Fruit fly (Drosophila melanogaster) whole organism, prepupa: ENCODE data around the gene PIG-K.
A peak's percentile ranks its signal among the peaks of the same experiment; 100 is the strongest.

Experiments
- Blimp-1 ChIP-seq: fragments of 200-800 bp; sonication (Bioruptor generic); optimal IDR thresholded peaks from 3 replicates; lab custom pipeline; 2017; ENCODE audit warnings: missing biosample characterization, missing genetic modification characterization, mild to moderate bottlenecking, moderate library complexity, missing genetic modification reagents
- CG10669 ChIP-seq: fragments of 200-800 bp; sonication (Bioruptor generic); optimal IDR thresholded peaks from 3 replicates; lab custom pipeline; 2018; ENCODE audit warnings: missing biosample characterization, mild to moderate bottlenecking, missing genetic modification characterization, moderate library complexity
- CG11294 ChIP-seq: fragments of 200-800 bp; sonication (Bioruptor generic); IDR thresholded peaks from 2 replicates; pipeline ENCODE4 v1.3.6; 2022; ENCODE audit warnings: missing biosample characterization, missing genetic modification characterization
- CG11762 ChIP-seq: fragments of 200-800 bp; sonication (Bioruptor generic); optimal IDR thresholded peaks from 3 replicates; lab custom pipeline; 2016; ENCODE audit warnings: missing biosample characterization, missing genetic modification characterization; ENCODE audit not compliant: insufficient read depth
- CG11902 ChIP-seq: fragments of 200-800 bp; sonication (Bioruptor generic); optimal IDR thresholded peaks from 3 replicates; lab custom pipeline; 2016; ENCODE audit warnings: missing biosample characterization, missing genetic modification characterization
- CG15336 ChIP-seq: fragments of 200-800 bp; sonication (Bioruptor generic); IDR thresholded peaks from 2 replicates; pipeline ENCODE4 v1.3.6; 2022; ENCODE audit warnings: missing biosample characterization, missing genetic modification characterization
- CG1621 ChIP-seq: fragments of 200-800 bp; sonication (Bioruptor generic); optimal IDR thresholded peaks from 3 replicates; lab custom pipeline; 2018; ENCODE audit warnings: missing biosample characterization, mild to moderate bottlenecking, missing genetic modification characterization
- CG16779 ChIP-seq: fragments of 200-800 bp; sonication (Bioruptor generic); optimal IDR thresholded peaks from 3 replicates; lab custom pipeline; 2017; ENCODE audit warnings: missing biosample characterization, mild to moderate bottlenecking, missing genetic modification characterization
- CG3032 ChIP-seq: fragments of 200-800 bp; optimal IDR thresholded peaks from 2 replicates; lab custom pipeline; 2019; ENCODE audit warnings: missing biosample characterization, mild to moderate bottlenecking, missing genetic modification characterization, moderate library complexity
- CG31627 ChIP-seq: fragments of 200-800 bp; sonication (Bioruptor generic); optimal IDR thresholded peaks from 3 replicates; lab custom pipeline; 2016; ENCODE audit warnings: missing biosample characterization, missing genetic modification characterization
- CG32006 ChIP-seq: fragments of 200-800 bp; sonication (Bioruptor generic); optimal IDR thresholded peaks from 3 replicates; lab custom pipeline; 2017; ENCODE audit warnings: missing biosample characterization, mild to moderate bottlenecking, missing genetic modification characterization
- CG34406 ChIP-seq: fragments of 200-800 bp; sonication (Bioruptor generic); optimal IDR thresholded peaks from 3 replicates; lab custom pipeline; 2016; ENCODE audit warnings: missing biosample characterization, missing genetic modification characterization
- CG6163 ChIP-seq: fragments of 200-800 bp; sonication (Bioruptor generic); IDR thresholded peaks from 3 replicates; pipeline ENCODE4 v1.3.6; 2022; ENCODE audit warnings: missing biosample characterization, missing genetic modification characterization
- CG6276 ChIP-seq: fragments of 200-800 bp; sonication (Bioruptor generic); optimal IDR thresholded peaks from 2 replicates; lab custom pipeline; 2017; ENCODE audit warnings: missing biosample characterization, mild to moderate bottlenecking, missing genetic modification characterization
- CG6792 ChIP-seq: fragments of 200-800 bp; sonication (Bioruptor generic); optimal IDR thresholded peaks from 3 replicates; lab custom pipeline; 2016; ENCODE audit warnings: missing biosample characterization, missing genetic modification characterization
- CG6808 ChIP-seq: fragments of 200-800 bp; sonication (Bioruptor generic); optimal IDR thresholded peaks from 3 replicates; lab custom pipeline; 2017; ENCODE audit warnings: missing biosample characterization, missing genetic modification characterization, mild to moderate bottlenecking, moderate library complexity, missing genetic modification reagents
- CG6854 ChIP-seq: fragments of 200-800 bp; sonication (Bioruptor generic); optimal IDR thresholded peaks from 2 replicates; lab custom pipeline; 2017; ENCODE audit warnings: missing biosample characterization, mild to moderate bottlenecking, missing genetic modification characterization
- CG7368 ChIP-seq: fragments of 200-800 bp; sonication (Bioruptor generic); optimal IDR thresholded peaks from 3 replicates; lab custom pipeline; 2016; ENCODE audit warnings: missing biosample characterization, missing genetic modification characterization
- CG9139 ChIP-seq: fragments of 200-800 bp; sonication (Bioruptor generic); optimal IDR thresholded peaks from 3 replicates; lab custom pipeline; 2017; ENCODE audit warnings: missing biosample characterization, mild to moderate bottlenecking, missing genetic modification characterization
- Eip78C ChIP-seq: fragments of 200-800 bp; sonication (Bioruptor generic); peaks from one replicate; lab custom pipeline; 2016; ENCODE audit warnings: missing biosample characterization, missing genetic modification characterization
- Eip93F ChIP-seq: fragments of 200-800 bp; sonication (Bioruptor generic); optimal IDR thresholded peaks from 2 replicates; lab custom pipeline; 2016; ENCODE audit warnings: missing biosample characterization, mild to moderate bottlenecking, missing genetic modification characterization
- Ets21C ChIP-seq: fragments of 200-800 bp; sonication (Bioruptor generic); optimal IDR thresholded peaks from 3 replicates; lab custom pipeline; 2016; ENCODE audit warnings: missing biosample characterization, missing genetic modification characterization
- Ets96B ChIP-seq: fragments of 200-800 bp; optimal IDR thresholded peaks from 2 replicates; lab custom pipeline; 2019; ENCODE audit warnings: missing biosample characterization, mild to moderate bottlenecking, missing genetic modification characterization, moderate library complexity
- Hr38 ChIP-seq: sonication (Bioruptor generic); optimal IDR thresholded peaks from 2 replicates; lab custom pipeline; 2016; ENCODE audit warnings: missing biosample characterization, missing genetic modification characterization
- Hr39 ChIP-seq: fragments of 200-800 bp; sonication (Bioruptor generic); optimal IDR thresholded peaks from 2 replicates; lab custom pipeline; 2016; ENCODE audit warnings: missing biosample characterization, missing genetic modification characterization
- Hr4 ChIP-seq: fragments of 200-800 bp; sonication (Bioruptor generic); optimal IDR thresholded peaks from 3 replicates; lab custom pipeline; 2016; ENCODE audit warnings: missing biosample characterization, missing genetic modification characterization
- Met ChIP-seq: fragments of 200-800 bp; sonication (Bioruptor generic); optimal IDR thresholded peaks from 3 replicates; lab custom pipeline; 2016; ENCODE audit warnings: missing biosample characterization, missing genetic modification characterization
- Smox ChIP-seq: fragments of 200-800 bp; sonication (Bioruptor generic); optimal IDR thresholded peaks from 3 replicates; lab custom pipeline; 2016; ENCODE audit warnings: missing biosample characterization, missing genetic modification characterization
- Sox102F ChIP-seq: fragments of 200-800 bp; sonication (Bioruptor generic); optimal IDR thresholded peaks from 2 replicates; lab custom pipeline; 2016; ENCODE audit warnings: missing biosample characterization, mild to moderate bottlenecking, missing genetic modification characterization
- Sox14 ChIP-seq: fragments of 200-800 bp; sonication (Bioruptor generic); optimal IDR thresholded peaks from 3 replicates; lab custom pipeline; 2016; ENCODE audit warnings: missing biosample characterization, missing genetic modification characterization
- Sox15 ChIP-seq: fragments of 200-800 bp; sonication (Bioruptor generic); optimal IDR thresholded peaks from 3 replicates; lab custom pipeline; 2016; ENCODE audit warnings: missing biosample characterization, missing genetic modification characterization
- achi ChIP-seq: fragments of 200-800 bp; sonication (Bioruptor generic); optimal IDR thresholded peaks from 3 replicates; lab custom pipeline; 2016; ENCODE audit warnings: missing biosample characterization, missing genetic modification characterization
- acj6 ChIP-seq: fragments of 200-800 bp; sonication (Bioruptor generic); optimal IDR thresholded peaks from 3 replicates; lab custom pipeline; 2016; ENCODE audit warnings: missing biosample characterization, missing genetic modification characterization
- dsx ChIP-seq: fragments of 200-800 bp; optimal IDR thresholded peaks from 3 replicates; lab custom pipeline; 2019; ENCODE audit warnings: missing biosample characterization, mild to moderate bottlenecking, missing genetic modification characterization, moderate library complexity; ENCODE audit not compliant: poor library complexity, severe bottlenecking
- eg ChIP-seq: fragments of 200-800 bp; sonication (Bioruptor generic); IDR thresholded peaks from 3 replicates; pipeline ENCODE4 v1.3.6; 2022; ENCODE audit warnings: missing biosample characterization, missing genetic modification characterization
- esn ChIP-seq: fragments of 200-800 bp; sonication (Bioruptor generic); optimal IDR thresholded peaks from 2 replicates; lab custom pipeline; 2016; ENCODE audit warnings: missing biosample characterization, mild to moderate bottlenecking, missing genetic modification characterization, moderate library complexity
- fd85E ChIP-seq: fragments of 200-800 bp; sonication (Bioruptor generic); optimal IDR thresholded peaks from 3 replicates; lab custom pipeline; 2016; ENCODE audit warnings: missing biosample characterization, missing genetic modification characterization
- fkh ChIP-seq: fragments of 200-800 bp; sonication (Bioruptor generic); optimal IDR thresholded peaks from 3 replicates; lab custom pipeline; 2017; ENCODE audit warnings: missing biosample characterization, mild to moderate bottlenecking, missing genetic modification characterization, moderate library complexity
- lz ChIP-seq: fragments of 200-800 bp; sonication (Bioruptor generic); optimal IDR thresholded peaks from 3 replicates; lab custom pipeline; 2016; ENCODE audit warnings: missing biosample characterization, missing genetic modification characterization
- net ChIP-seq: fragments of 200-800 bp; sonication (Bioruptor generic); optimal IDR thresholded peaks from 3 replicates; lab custom pipeline; 2016; ENCODE audit warnings: missing biosample characterization, missing genetic modification characterization
- pdm3 ChIP-seq: fragments of 200-800 bp; sonication (Bioruptor generic); optimal IDR thresholded peaks from 3 replicates; lab custom pipeline; 2016; ENCODE audit warnings: missing biosample characterization, missing genetic modification characterization
- ss ChIP-seq, 2 experiments: fragments of 200-800 bp; sonication (Bioruptor generic); optimal IDR thresholded peaks; 2 replicates in 1 of 2; 3 replicates in 1 of 2; lab custom pipeline; 2017 to 2018; ENCODE audit warnings: mild to moderate bottlenecking in 2 of 2, missing biosample characterization in 2 of 2, missing genetic modification characterization in 2 of 2, moderate library complexity in 1 of 2
- topi ChIP-seq: fragments of 200-800 bp; sonication (Bioruptor generic); optimal IDR thresholded peaks from 3 replicates; lab custom pipeline; 2016; ENCODE audit warnings: missing biosample characterization, missing genetic modification characterization

The PIG-K gene

dm6 chrX:1968581-1969258 is 40.4 kb downstream of the PIG-K start (continued):
- peak; percentile 73 for TF ChIP-seq Sox14 (GFP tag; lab: Kevin White, UChicago)
- TF ChIP-seq Ets21C, result no peak
- peak; percentile 73 for TF ChIP-seq CG16779 (tag; lab: Kevin White, UChicago)
- peak; percentile 40 for TF ChIP-seq lz (GFP tag; lab: Kevin White, UChicago)
- TF ChIP-seq Hr39 (GFP tag; lab: Kevin White, UChicago), result peak; percentile 24
- peak; percentile 93 for TF ChIP-seq CG15336 (GFP tag; lab: Robert Waterston, UW)
- no peak for TF ChIP-seq Sox102F (GFP tag; lab: Kevin White, UChicago)
- TF ChIP-seq Blimp-1 (GFP tag; lab: Kevin White, UChicago), result no peak
- TF ChIP-seq CG3032 (tag; lab: Kevin White, UChicago), result peak; percentile 76
- TF ChIP-seq esn (GFP tag; lab: Kevin White, UChicago), result peak; percentile 27
- TF ChIP-seq Sox15 (GFP tag; lab: Kevin White, UChicago), result peak; percentile 56
- peak; percentile 69 for TF ChIP-seq Ets96B (tag; lab: Kevin White, UChicago)
- TF ChIP-seq CG6808 (GFP tag; lab: Kevin White, UChicago), result peak; percentile 69
- peak; percentile 6 for TF ChIP-seq fkh (GFP tag; lab: Kevin White, UChicago)
- peak; percentile 52 for TF ChIP-seq CG9139
- no peak for TF ChIP-seq Hr38 (GFP tag; lab: Kevin White, UChicago)
- TF ChIP-seq CG6276 (GFP tag; lab: Kevin White, UChicago), result peak; percentile 91
- TF ChIP-seq CG11762 (GFP tag; lab: Kevin White, UChicago), result peak; percentile 65
- no peak for TF ChIP-seq CG6854 (GFP tag; lab: Kevin White, UChicago)
- TF ChIP-seq Smox (GFP tag; lab: Kevin White, UChicago), result no peak
- TF ChIP-seq CG32006, result peak; percentile 93
- TF ChIP-seq pdm3 (GFP tag; lab: Kevin White, UChicago), result peak; percentile 88
- TF ChIP-seq CG7368 (GFP tag; lab: Kevin White, UChicago), result peak; percentile 85
- no peak for TF ChIP-seq Eip93F (GFP tag; lab: Kevin White, UChicago)
- TF ChIP-seq dsx, result peak; percentile 45
- peak; percentile 69 for TF ChIP-seq CG11902
- peak; percentile 80 for TF ChIP-seq net (GFP tag; lab: Kevin White, UChicago)
- peak; percentile 90 for TF ChIP-seq Hr4 (GFP tag; lab: Kevin White, UChicago)
- TF ChIP-seq CG34406, result peak; percentile 67

- no peak for TF ChIP-seq CG6163
- TF ChIP-seq Eip78C (GFP tag; lab: Kevin White, UChicago), result peak; percentile 21
Measured at dm6 chrX:1968152-1968551, 41.0 kb downstream of the PIG-K start.

- TF ChIP-seq esn (GFP tag; lab: Kevin White, UChicago), result peak; percentile 0
- no peak for TF ChIP-seq CG6854 (GFP tag; lab: Kevin White, UChicago)
- no peak for TF ChIP-seq CG3032 (tag; lab: Kevin White, UChicago)
- TF ChIP-seq Hr4 (GFP tag; lab: Kevin White, UChicago), result peak; percentile 67
- TF ChIP-seq CG11762 (GFP tag; lab: Kevin White, UChicago), result no peak
- peak; percentile 44; the same call in 1 of the 2 replicates for TF ChIP-seq CG11294 (GFP tag; lab: Robert Waterston, UW)
- TF ChIP-seq CG1621 (tag; lab: Kevin White, UChicago), result no peak
- no peak for TF ChIP-seq dsx
- peak; percentile 13 for TF ChIP-seq topi (GFP tag; lab: Kevin White, UChicago)
- no peak for TF ChIP-seq lz (GFP tag; lab: Kevin White, UChicago)
- TF ChIP-seq CG6792 (GFP tag; lab: Kevin White, UChicago), result peak; percentile 11
- no peak for TF ChIP-seq Sox15 (GFP tag; lab: Kevin White, UChicago)
- peak; percentile 26 for TF ChIP-seq CG11902
- no peak for TF ChIP-seq CG9139
- 0 out of 3 replicates have a peak, but pooled peaks have one; percentile 27 for TF ChIP-seq CG6163
- no peak for TF ChIP-seq CG6808 (GFP tag; lab: Kevin White, UChicago)
- TF ChIP-seq acj6, result peak; percentile 4
- peak; percentile 22 for TF ChIP-seq pdm3 (GFP tag; lab: Kevin White, UChicago)
- peak; percentile 78 for TF ChIP-seq CG15336 (GFP tag; lab: Robert Waterston, UW)
- TF ChIP-seq ss (GFP tag; optimal IDR thresholded peaks at IDR 0.05; lab: Kevin White, UChicago), result peak in 1 of 2 experiments; percentile 27
- TF ChIP-seq CG6276 (GFP tag; lab: Kevin White, UChicago), result peak; percentile 62
- peak; percentile 44 for TF ChIP-seq achi (GFP tag; lab: Kevin White, UChicago)
- no peak for TF ChIP-seq CG31627 (GFP tag; lab: Kevin White, UChicago)
- TF ChIP-seq eg (GFP tag; lab: Robert Waterston, UW), result peak; percentile 76
- TF ChIP-seq CG10669 (GFP tag; lab: Kevin White, UChicago), result no peak
- peak; percentile 3 for TF ChIP-seq Met (GFP tag; lab: Kevin White, UChicago)
- no peak for TF ChIP-seq fd85E (GFP tag; lab: Kevin White, UChicago)
Measured at dm6 chrX:1966779-1967520, 42.2 kb downstream of the PIG-K start.
